Worm (Caenorhabditis elegans): ENCODE data around the gene apc-17.
A peak's percentile ranks its signal among the peaks of the same experiment; 100 is the strongest.

The apc-17 gene

DNA sequence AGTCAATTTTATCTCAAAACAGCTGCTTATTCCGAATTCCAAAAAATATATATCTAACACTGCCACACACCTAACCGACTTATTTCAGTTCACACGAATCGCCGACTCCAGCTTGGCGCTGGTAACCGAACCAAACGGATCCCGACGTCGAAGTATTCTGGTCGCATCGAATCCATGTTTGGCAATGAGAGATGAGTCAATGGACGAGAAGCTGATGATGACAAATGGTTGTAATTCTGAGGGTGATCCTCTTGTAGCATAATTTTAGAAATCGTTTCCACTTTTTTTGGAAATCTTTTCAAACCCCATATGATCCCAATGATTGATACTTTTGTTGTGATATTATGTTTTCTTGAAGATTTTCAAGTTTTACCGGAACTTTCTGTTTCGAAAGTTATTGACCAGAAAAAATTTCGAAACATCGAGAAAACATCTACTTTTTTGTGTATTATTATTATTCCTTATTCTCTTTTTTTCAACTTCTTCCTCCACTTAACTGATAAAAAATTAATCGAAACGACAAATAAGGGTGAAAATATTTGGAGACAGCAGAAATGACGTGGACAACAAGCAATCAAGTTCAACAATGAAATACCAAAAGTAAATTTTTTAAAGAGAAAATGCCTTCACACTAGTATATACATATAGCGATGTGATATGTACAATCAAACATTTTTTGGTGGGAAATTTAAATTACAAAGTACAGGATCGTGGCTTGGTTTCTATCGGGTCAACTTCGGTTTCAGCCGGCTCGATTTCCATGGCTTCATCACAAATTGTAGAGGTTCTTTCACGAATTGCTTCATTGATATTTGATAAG, 42.1 kb downstream of the apc-17 start:
- no peak for TF ChIP-seq ztf-11 (tag; optimal IDR thresholded peaks at IDR 0.05)
- TF ChIP-seq elt-3 (tag; optimal IDR thresholded peaks at IDR 0.05), result no peak
- no peak for TF ChIP-seq lin-15B (tag; optimal IDR thresholded peaks at IDR 0.05)
- TF ChIP-seq sea-2 (GFP tag; optimal IDR thresholded peaks at IDR 0.05), result no peak
- TF ChIP-seq ama-1 (optimal IDR thresholded peaks at IDR 0.05), result peak; percentile 78
- TF ChIP-seq aly-2 (tag; optimal IDR thresholded peaks at IDR 0.05), result peak; percentile 79
- no peak for TF ChIP-seq pqm-1 (tag; optimal IDR thresholded peaks at IDR 0.05)
- TF ChIP-seq fkh-2 (tag; optimal IDR thresholded peaks at IDR 0.05), result no peak
- no peak for TF ChIP-seq mml-1 (tag; optimal IDR thresholded peaks at IDR 0.05)
- TF ChIP-seq nhr-28 (tag; optimal IDR thresholded peaks at IDR 0.05), result no peak
- no peak for TF ChIP-seq unc-62 (GFP tag; optimal IDR thresholded peaks at IDR 0.05)
- no peak for TF ChIP-seq eor-1 (tag; optimal IDR thresholded peaks at IDR 0.05)
- no peak for TF ChIP-seq ZK546.5 (tag; optimal IDR thresholded peaks at IDR 0.05)
- no peak for TF ChIP-seq unc-39 (tag; optimal IDR thresholded peaks at IDR 0.05)
- no peak for TF ChIP-seq daf-12 (tag; optimal IDR thresholded peaks at IDR 0.05)
- peak; percentile 53 for TF ChIP-seq lsy-12 (tag; optimal IDR thresholded peaks at IDR 0.05)
- TF ChIP-seq nhr-77 (tag; optimal IDR thresholded peaks at IDR 0.05), result peak; percentile 71
- TF ChIP-seq nhr-67 (tag; optimal IDR thresholded peaks at IDR 0.05), result no peak
- no peak for TF ChIP-seq egl-27 (tag; optimal IDR thresholded peaks at IDR 0.05)
- no peak for TF ChIP-seq mdl-1 (tag; optimal IDR thresholded peaks at IDR 0.05)
- no peak for TF ChIP-seq nhr-237 (tag; optimal IDR thresholded peaks at IDR 0.05)
- TF ChIP-seq jun-1 (tag; optimal IDR thresholded peaks at IDR 0.05), result peak; percentile 88
- TF ChIP-seq pha-4 (tag; optimal IDR thresholded peaks at IDR 0.05), result peak; percentile 45
- TF ChIP-seq nhr-23 (tag; optimal IDR thresholded peaks at IDR 0.05), result no peak
- no peak for TF ChIP-seq zag-1 (tag; optimal IDR thresholded peaks at IDR 0.05)
- TF ChIP-seq fos-1 (tag; optimal IDR thresholded peaks at IDR 0.05), result no peak
- TF ChIP-seq ceh-28 (tag; optimal IDR thresholded peaks at IDR 0.05), result peak; percentile 12
- no peak for TF ChIP-seq nfya-1 (tag; optimal IDR thresholded peaks at IDR 0.05; ENCODE audit: insufficient read depth)
- no peak for TF ChIP-seq fkh-10 (GFP tag; optimal IDR thresholded peaks at IDR 0.05)
- peak; percentile 23 for TF ChIP-seq nhr-11 (tag; optimal IDR thresholded peaks at IDR 0.05)
- TF ChIP-seq ceh-82 (tag; optimal IDR thresholded peaks at IDR 0.05), result no peak
- TF ChIP-seq hmg-11 (tag; optimal IDR thresholded peaks at IDR 0.05), result no peak
- TF ChIP-seq R02D3.7 (tag; optimal IDR thresholded peaks at IDR 0.05), result no peak
- TF ChIP-seq nhr-25 (tag; optimal IDR thresholded peaks at IDR 0.05), result no peak
- no peak for TF ChIP-seq ztf-4 (tag; optimal IDR thresholded peaks at IDR 0.05)
- TF ChIP-seq elt-2 (tag; optimal IDR thresholded peaks at IDR 0.05), result peak; percentile 78
- TF ChIP-seq egl-5 (tag; optimal IDR thresholded peaks at IDR 0.05), result no peak
- no peak for TF ChIP-seq elt-1 (tag; optimal IDR thresholded peaks at IDR 0.05)
- TF ChIP-seq nhr-43 (tag; optimal IDR thresholded peaks at IDR 0.05; ENCODE audit: poor library complexity, severe bottlenecking), result no peak

- TF ChIP-seq jun-1 (tag; optimal IDR thresholded peaks at IDR 0.05), result peak; percentile 35
- peak; percentile 98 for TF ChIP-seq elt-2 (tag; optimal IDR thresholded peaks at IDR 0.05)
- no peak for TF ChIP-seq nfya-1 (tag; optimal IDR thresholded peaks at IDR 0.05; ENCODE audit: insufficient read depth)
- TF ChIP-seq snpc-4 (tag; optimal IDR thresholded peaks at IDR 0.05), result no peak
- peak; percentile 69 for TF ChIP-seq pha-4 (tag; optimal IDR thresholded peaks at IDR 0.05)
- TF ChIP-seq ceh-82 (tag; optimal IDR thresholded peaks at IDR 0.05), result no peak
These were observed 43.0 kb downstream of the apc-17 start for ce11 chrII:11150976-11151375.

- TF ChIP-seq egl-5 (tag; optimal IDR thresholded peaks at IDR 0.05) (peak; percentile 3), ama-1 (optimal IDR thresholded peaks at IDR 0.05) (no peak), nhr-237 (tag; optimal IDR thresholded peaks at IDR 0.05) (no peak), elt-2 (tag; optimal IDR thresholded peaks at IDR 0.05) (no peak), elt-3 (tag; optimal IDR thresholded peaks at IDR 0.05) (no peak), hmg-11 (tag; optimal IDR thresholded peaks at IDR 0.05) (no peak)
These were observed 44.6 kb downstream of the apc-17 start, which contains the start of gene pqm-1 for ce11 chrII:11152495-11152894. TSS of gene pqm-1 (minus strand) at chrII:11152595.

Measured in whole organism, L3 larva.